Fruit fly (Drosophila melanogaster) S2 (cell line): ENCODE measurements around the gene zfh2.

ENCODE experiments used
- CG8478 ChIP-seq: fragments of >200 bp; optimal IDR thresholded peaks from 2 replicates; lab custom pipeline; 2018
- CTCF ChIP-seq, 2 experiments: fragments of >200 bp; optimal IDR thresholded peaks; 2 replicates each; lab custom pipeline; 2018

DNA sequence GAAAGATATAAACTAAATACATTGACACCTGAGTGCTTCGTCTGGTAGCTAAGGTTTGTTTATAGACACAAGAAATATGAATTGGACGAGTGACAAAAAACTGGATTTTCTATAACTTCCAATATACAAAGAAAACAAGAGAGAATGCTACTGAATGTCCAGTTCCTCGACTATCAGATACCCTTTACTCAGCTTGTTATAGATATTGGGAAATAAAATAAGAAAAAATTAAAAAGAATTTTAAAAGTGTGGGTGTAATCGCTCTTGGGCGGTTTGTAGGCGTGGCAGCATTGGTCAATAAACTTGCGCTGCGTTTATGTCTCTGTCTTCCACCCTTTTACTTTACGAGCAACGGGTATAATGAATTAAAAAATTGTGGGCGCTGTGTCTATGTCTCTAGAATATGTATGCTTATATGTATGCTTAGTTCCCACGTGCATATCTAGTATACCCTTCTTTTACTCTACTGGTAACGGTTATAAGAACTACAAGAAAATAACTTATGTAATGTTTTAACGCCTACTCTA lies 3.2 kb upstream of the zfh2 start:
- TF ChIP-seq CG8478 (lab: Kevin White, UChicago) (no peak), CTCF (optimal IDR thresholded peaks at IDR 0.05; lab: Kevin White, UChicago) (no peak)
